Fruit fly (Drosophila melanogaster) whole organism, embryonic: ENCODE data around the gene RpS28b.

Source experiments
- Antp ChIP-seq: fragments of 200-800 bp; sonication (Bioruptor generic); optimal IDR thresholded peaks from 3 replicates; lab custom pipeline; 2016; ENCODE audit warnings: missing biosample characterization, missing genetic modification characterization
- Atf3 ChIP-seq: fragments of 200-800 bp; sonication (Bioruptor generic); optimal IDR thresholded peaks from 3 replicates; lab custom pipeline; 2016; ENCODE audit warnings: missing biosample characterization, missing genetic modification characterization
- BtbVII ChIP-seq: fragments of 200-800 bp; sonication (Bioruptor generic); optimal IDR thresholded peaks from 3 replicates; lab custom pipeline; 2017; ENCODE audit warnings: missing biosample characterization, mild to moderate bottlenecking, missing genetic modification characterization
- CG10267 ChIP-seq: fragments of 200-800 bp; sonication (Bioruptor generic); optimal IDR thresholded peaks from 2 replicates; lab custom pipeline; 2018; ENCODE audit warnings: missing biosample characterization, mild to moderate bottlenecking, missing genetic modification characterization, moderate library complexity
- CG11723 ChIP-seq: fragments of 200-800 bp; sonication (Bioruptor generic); optimal IDR thresholded peaks from 2 replicates; lab custom pipeline; 2017; ENCODE audit warnings: missing biosample characterization, mild to moderate bottlenecking, missing genetic modification characterization
- CG12659 ChIP-seq: fragments of 200-800 bp; sonication (Bioruptor generic); optimal IDR thresholded peaks from 3 replicates; lab custom pipeline; 2017; ENCODE audit warnings: mild to moderate bottlenecking, missing biosample characterization, missing genetic modification reagents, missing genetic modification characterization
- CG16779 ChIP-seq: fragments of 200-800 bp; sonication (Bioruptor generic); IDR thresholded peaks from 2 replicates; pipeline ENCODE4 v1.3.6; 2022; ENCODE audit warnings: missing biosample characterization, missing genetic modification characterization
- CG16813 ChIP-seq: fragments of 200-800 bp; sonication (Bioruptor generic); IDR thresholded peaks from 3 replicates; pipeline ENCODE4 v1.3.6; 2022; ENCODE audit warnings: missing biosample characterization, missing genetic modification characterization; ENCODE audit not compliant: partially characterized antibody
- CG17359 ChIP-seq: fragments of 200-800 bp; sonication (Bioruptor generic); optimal IDR thresholded peaks from 3 replicates; lab custom pipeline; 2018; ENCODE audit warnings: missing biosample characterization, mild to moderate bottlenecking, missing genetic modification characterization, moderate library complexity
- CG17612 ChIP-seq: fragments of 200-800 bp; sonication (Bioruptor generic); IDR thresholded peaks from 2 replicates; pipeline ENCODE4 v1.3.6; 2022; ENCODE audit warnings: missing biosample characterization, missing genetic modification characterization
- CG18262 ChIP-seq: fragments of 200-800 bp; optimal IDR thresholded peaks from 3 replicates; lab custom pipeline; 2019; ENCODE audit warnings: missing biosample characterization, mild to moderate bottlenecking, missing genetic modification characterization, moderate library complexity
- CG2120 ChIP-seq: fragments of 200-800 bp; sonication (Bioruptor generic); optimal IDR thresholded peaks from 3 replicates; lab custom pipeline; 2016; ENCODE audit warnings: missing biosample characterization, missing genetic modification characterization
- CG2712 ChIP-seq: fragments of 200-800 bp; optimal IDR thresholded peaks from 3 replicates; lab custom pipeline; 2019; ENCODE audit warnings: missing biosample characterization, mild to moderate bottlenecking, missing genetic modification characterization, moderate library complexity
- CG30020 ChIP-seq: fragments of 200-800 bp; optimal IDR thresholded peaks from 2 replicates; lab custom pipeline; 2019; ENCODE audit warnings: missing biosample characterization, mild to moderate bottlenecking, missing genetic modification characterization, moderate library complexity
- CG32532 ChIP-seq: fragments of 200-800 bp; sonication (Bioruptor generic); IDR thresholded peaks from 2 replicates; pipeline ENCODE4 v1.3.6; 2022; ENCODE audit warnings: missing biosample characterization, missing genetic modification characterization
- CG4707 ChIP-seq: fragments of 200-800 bp; sonication (Bioruptor generic); optimal IDR thresholded peaks from 2 replicates; lab custom pipeline; 2018; ENCODE audit warnings: missing biosample characterization, mild to moderate bottlenecking, missing genetic modification characterization, moderate library complexity
- CG7839 ChIP-seq: fragments of 200-800 bp; sonication (Bioruptor generic); optimal IDR thresholded peaks from 3 replicates; lab custom pipeline; 2018; ENCODE audit warnings: missing biosample characterization, mild to moderate bottlenecking, missing genetic modification characterization, moderate library complexity
- CG9932 ChIP-seq: fragments of 200-800 bp; sonication (Bioruptor generic); IDR thresholded peaks from 2 replicates; pipeline ENCODE4 v1.3.6; 2022; ENCODE audit warnings: missing biosample characterization, missing genetic modification characterization
- E2f1 ChIP-seq: fragments of 200-800 bp; sonication (Bioruptor generic); IDR thresholded peaks from 2 replicates; pipeline ENCODE4 v1.3.6; 2022; ENCODE audit warnings: missing biosample characterization, missing genetic modification characterization
- ERR ChIP-seq: fragments of 200-800 bp; sonication (Bioruptor generic); optimal IDR thresholded peaks from 2 replicates; lab custom pipeline; 2016; ENCODE audit warnings: missing biosample characterization, missing genetic modification characterization
- HHEX ChIP-seq: fragments of 200-800 bp; sonication (Bioruptor generic); optimal IDR thresholded peaks from 3 replicates; lab custom pipeline; 2017; ENCODE audit warnings: missing biosample characterization, mild to moderate bottlenecking, missing genetic modification characterization, missing genetic modification reagents
- HLH3B ChIP-seq: fragments of 200-800 bp; sonication (Bioruptor generic); IDR thresholded peaks from 2 replicates; pipeline ENCODE4 v1.3.6; 2022; ENCODE audit warnings: missing biosample characterization, missing genetic modification characterization
- Hand ChIP-seq: fragments of 200-800 bp; sonication (Bioruptor generic); optimal IDR thresholded peaks from 2 replicates; lab custom pipeline; 2017; ENCODE audit warnings: mild to moderate bottlenecking, missing biosample characterization, missing genetic modification reagents, missing genetic modification characterization
- HmgD ChIP-seq: fragments of 200-800 bp; sonication (Bioruptor generic); optimal IDR thresholded peaks from 3 replicates; lab custom pipeline; 2016; ENCODE audit warnings: missing biosample characterization, missing genetic modification characterization
- Hr51 ChIP-seq, 2 experiments: fragments of 200-800 bp; sonication (Bioruptor generic); optimal IDR thresholded peaks; 2 replicates in 1 of 2; 3 replicates in 1 of 2; lab custom pipeline; 2016 to 2018; ENCODE audit warnings: missing biosample characterization in 2 of 2, missing genetic modification characterization in 2 of 2, mild to moderate bottlenecking in 1 of 2, moderate library complexity in 1 of 2
- Oli ChIP-seq: fragments of 200-800 bp; sonication (Bioruptor generic); optimal IDR thresholded peaks from 2 replicates; lab custom pipeline; 2018; ENCODE audit warnings: missing biosample characterization, mild to moderate bottlenecking, missing genetic modification characterization, moderate library complexity
- PHDP ChIP-seq: fragments of 200-800 bp; sonication (Bioruptor generic); optimal IDR thresholded peaks from 3 replicates; lab custom pipeline; 2018; ENCODE audit warnings: missing biosample characterization, mild to moderate bottlenecking, missing genetic modification characterization, moderate library complexity
- Six4 ChIP-seq: fragments of 200-800 bp; sonication (Bioruptor generic); optimal IDR thresholded peaks from 2 replicates; lab custom pipeline; 2016; ENCODE audit warnings: missing biosample characterization, missing genetic modification characterization
- Vsx1 ChIP-seq: fragments of 200-800 bp; sonication (Bioruptor generic); optimal IDR thresholded peaks from 2 replicates; lab custom pipeline; 2017; ENCODE audit warnings: missing biosample characterization, mild to moderate bottlenecking, missing genetic modification characterization, missing genetic modification reagents
- ac ChIP-seq: fragments of 200-800 bp; sonication (Bioruptor generic); optimal IDR thresholded peaks from 3 replicates; lab custom pipeline; 2017; ENCODE audit warnings: missing biosample characterization, mild to moderate bottlenecking, missing genetic modification characterization
- bowl ChIP-seq: fragments of 200-800 bp; sonication (Bioruptor generic); IDR thresholded peaks from 2 replicates; pipeline ENCODE4 v1.3.6; 2022; ENCODE audit warnings: missing biosample characterization, missing genetic modification characterization
- cad ChIP-seq: fragments of >200 bp; optimal IDR thresholded peaks from 2 replicates; lab custom pipeline; 2017; ENCODE audit warnings: missing biosample characterization, missing genetic modification characterization
- corto ChIP-seq: fragments of 200-800 bp; sonication (Bioruptor generic); optimal IDR thresholded peaks from 2 replicates; lab custom pipeline; 2016; ENCODE audit warnings: missing biosample characterization, mild to moderate bottlenecking, missing genetic modification characterization, moderate library complexity
- dati ChIP-seq: fragments of 200-800 bp; sonication (Bioruptor generic); IDR thresholded peaks from 2 replicates; pipeline ENCODE4 v1.3.6; 2022; ENCODE audit warnings: missing biosample characterization, missing genetic modification characterization
- dimm ChIP-seq: fragments of 200-800 bp; sonication (Bioruptor generic); IDR thresholded peaks from 2 replicates; pipeline ENCODE4 v1.3.6; 2022; ENCODE audit warnings: missing biosample characterization, missing genetic modification characterization
- disco-r ChIP-seq: fragments of 200-800 bp; sonication (Bioruptor generic); optimal IDR thresholded peaks from 2 replicates; lab custom pipeline; 2016; ENCODE audit warnings: missing biosample characterization, missing genetic modification characterization
- eve ChIP-seq, 2 experiments: fragments of >200 bp; optimal IDR thresholded peaks; 2 replicates each; lab custom pipeline; 2017; ENCODE audit warnings: missing biosample characterization in 2 of 2, missing genetic modification characterization in 2 of 2
- grau ChIP-seq: fragments of 200-800 bp; optimal IDR thresholded peaks from 3 replicates; lab custom pipeline; 2019; ENCODE audit warnings: missing biosample characterization, mild to moderate bottlenecking, missing genetic modification characterization, moderate library complexity
- inv ChIP-seq: fragments of 200-800 bp; sonication (Bioruptor generic); IDR thresholded peaks from 2 replicates; pipeline ENCODE4 v1.3.6; 2022; ENCODE audit warnings: missing biosample characterization, missing genetic modification characterization; ENCODE audit not compliant: partially characterized antibody
- kah ChIP-seq: fragments of 200-800 bp; sonication (Bioruptor generic); optimal IDR thresholded peaks from 2 replicates; lab custom pipeline; 2018; ENCODE audit warnings: missing biosample characterization, mild to moderate bottlenecking, missing genetic modification characterization
- p53 ChIP-seq: fragments of 200-800 bp; sonication (Bioruptor generic); optimal IDR thresholded peaks from 2 replicates; lab custom pipeline; 2016; ENCODE audit warnings: missing biosample characterization, missing genetic modification characterization
- pan ChIP-seq, 4 experiments: fragments of >200 bp in 3 of 4; fragments of 200-800 bp in 1 of 4; sonication (Bioruptor generic) in 1 of 4; optimal IDR thresholded peaks in 3 of 4; IDR thresholded peaks in 1 of 4; 2 replicates each; pipeline versions ENCODE4 v1.3.6 to Lab custom; 2017 to 2022; ENCODE audit warnings: missing biosample characterization in 2 of 4, missing genetic modification characterization in 2 of 4, mixed read lengths in 1 of 4
- phol ChIP-seq: fragments of 200-800 bp; sonication (Bioruptor generic); optimal IDR thresholded peaks from 3 replicates; lab custom pipeline; 2018; ENCODE audit warnings: missing biosample characterization, mild to moderate bottlenecking, missing genetic modification characterization, moderate library complexity
- row ChIP-seq: fragments of 200-800 bp; sonication (Bioruptor generic); IDR thresholded peaks from 3 replicates; pipeline ENCODE4 v1.3.6; 2022; ENCODE audit warnings: missing biosample characterization, missing genetic modification characterization
- sens ChIP-seq: fragments of 200-800 bp; sonication (Bioruptor generic); peaks from one replicate; lab custom pipeline; 2016; ENCODE audit warnings: missing biosample characterization, missing genetic modification characterization
- sima ChIP-seq: fragments of 200-800 bp; sonication (Bioruptor generic); optimal IDR thresholded peaks from 2 replicates; lab custom pipeline; 2016; ENCODE audit warnings: missing biosample characterization, missing genetic modification characterization
- sisA ChIP-seq: fragments of 200-800 bp; sonication (Bioruptor generic); IDR thresholded peaks from 2 replicates; pipeline ENCODE4 v1.3.6; 2022; ENCODE audit warnings: missing biosample characterization, missing genetic modification characterization
- slbo ChIP-seq: fragments of 200-800 bp; sonication (Bioruptor generic); IDR thresholded peaks from 2 replicates; pipeline ENCODE4 v1.3.6; 2022; ENCODE audit warnings: missing biosample characterization, missing genetic modification characterization
- sob ChIP-seq: fragments of 200-800 bp; sonication (Bioruptor generic); IDR thresholded peaks from 2 replicates; pipeline ENCODE4 v1.3.6; 2022; ENCODE audit warnings: missing biosample characterization, missing genetic modification characterization
- sug ChIP-seq: fragments of 200-800 bp; optimal IDR thresholded peaks from 2 replicates; lab custom pipeline; 2019; ENCODE audit warnings: missing biosample characterization, mild to moderate bottlenecking, missing genetic modification characterization, moderate library complexity

The RpS28b gene

DNA sequence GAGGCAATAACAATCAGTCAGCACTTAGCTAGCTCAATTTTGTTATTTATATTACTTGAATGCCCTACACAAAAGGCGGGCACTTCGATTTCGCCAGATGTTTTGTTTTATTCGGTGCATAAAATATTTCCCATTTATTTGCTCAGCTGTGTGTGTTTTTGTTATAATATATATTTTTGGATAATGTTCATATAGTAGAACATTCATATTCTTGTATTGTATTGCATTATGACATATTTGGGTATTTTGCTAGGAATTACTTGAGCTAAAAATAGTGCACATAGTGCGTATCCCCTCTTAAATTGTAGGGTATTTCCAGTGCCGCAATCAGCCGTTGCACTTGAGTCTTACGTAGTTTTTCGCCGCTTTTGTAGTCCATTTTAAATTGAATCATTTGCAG lies 35.5 kb downstream of the RpS28b start (continued):
- TF ChIP-seq Antp (GFP tag; lab: Kevin White, UChicago) (no peak), corto (peak; percentile 45), kah (GFP tag; lab: Kevin White, UChicago) (no peak), grau (tag; lab: Kevin White, UChicago) (peak; percentile 67), CG17612 (no peak), HLH3B (no peak), dati (no peak), sob (GFP tag; lab: Robert Waterston, UW) (peak; percentile 20; the same call in 1 of the 2 replicates), cad (GFP tag; lab: Kevin White, UChicago) (no peak), dimm (GFP tag; lab: Robert Waterston, UW) (no peak), ac (no peak), CG9932 (GFP tag; lab: Robert Waterston, UW) (0 out of 2 replicates have a peak, but pooled peaks have one; percentile 21), CG17359 (tag; lab: Kevin White, UChicago) (peak; percentile 46), ERR (GFP tag; lab: Kevin White, UChicago) (no peak), row (peak; percentile 74), HHEX (GFP tag; lab: Kevin White, UChicago) (peak; percentile 45), Oli (tag; lab: Kevin White, UChicago) (peak; percentile 63), sisA (0 out of 2 replicates have a peak, but pooled peaks have one; percentile 34), CG7839 (tag; lab: Kevin White, UChicago) (peak; percentile 65), CG12659 (GFP tag; lab: Kevin White, UChicago) (peak; percentile 46), CG11723 (GFP tag; lab: Kevin White, UChicago) (peak; percentile 36), bowl (no peak), disco-r (GFP tag; lab: Kevin White, UChicago) (no peak), Hand (peak; percentile 0), sug (tag; lab: Kevin White, UChicago) (peak; percentile 39), sens (GFP tag; lab: Kevin White, UChicago) (peak; percentile 43), pan (optimal IDR thresholded peaks at IDR 0.05; lab: Kevin White, UChicago) (no peak), pan (GFP tag; optimal IDR thresholded peaks at IDR 0.05 in 1 of 2, IDR thresholded peaks at IDR 0.05 in 1 of 2) (peak in 1 of 2 experiments; percentile 57), CG2712 (peak; percentile 58), CG4707 (GFP tag; lab: Kevin White, UChicago) (peak; percentile 5), slbo (peak; percentile 33; the same call in 1 of the 2 replicates), p53 (no peak), Six4 (GFP tag; lab: Kevin White, UChicago) (no peak), BtbVII (GFP tag; lab: Kevin White, UChicago) (no peak), HmgD (GFP tag; lab: Kevin White, UChicago) (no peak), inv (GFP tag; lab: Robert Waterston, UW) (no peak), Atf3 (GFP tag; lab: Kevin White, UChicago) (no peak), CG32532 (0 out of 2 replicates have a peak, but pooled peaks have one; percentile 33), CG16813 (GFP tag; lab: Robert Waterston, UW) (no peak), PHDP (tag; lab: Kevin White, UChicago) (peak; percentile 64), CG16779 (GFP tag; lab: Robert Waterston, UW) (no peak), phol (tag; lab: Kevin White, UChicago) (peak; percentile 60), E2f1 (GFP tag; lab: Robert Waterston, UW) (0 out of 2 replicates have a peak, but pooled peaks have one; percentile 18), CG18262 (peak; percentile 44), CG2120 (GFP tag; lab: Kevin White, UChicago) (peak; percentile 56), eve (GFP tag; optimal IDR thresholded peaks at IDR 0.05; lab: Kevin White, UChicago) (peak in 1 of 2 experiments; percentile 67), Vsx1 (GFP tag; lab: Kevin White, UChicago) (peak; percentile 28), sima (GFP tag; lab: Kevin White, UChicago) (no peak), Hr51 (GFP tag; optimal IDR thresholded peaks at IDR 0.05; lab: Kevin White, UChicago) (peak in 1 of 2 experiments; percentile 74), CG30020 (tag; lab: Kevin White, UChicago) (no peak), CG10267 (tag; lab: Kevin White, UChicago) (no peak)
